Worm (Caenorhabditis elegans) whole organism, L3 larva: ENCODE results near the gene latd-1.

Source experiments
- fos-1 ChIP-seq: fragments of 150-350 bp; optimal IDR thresholded peaks from 2 replicates; lab custom pipeline; 2014; ENCODE audit warnings: missing biosample characterization, missing genetic modification characterization
- nhr-76 ChIP-seq: fragments of 150-350 bp; sonication (generic microtip); optimal IDR thresholded peaks from 5 replicates; lab custom pipeline; 2014; ENCODE audit warnings: missing biosample characterization, missing genetic modification characterization

- TF ChIP-seq fos-1 (tag; lab: Kevin White, UChicago): no peak
- no peak for TF ChIP-seq nhr-76
These were observed 16.2 kb upstream of the latd-1 start, which contains the start of gene C39D10.7 for ce11 chrX:7913830-7914229.
